Fruit fly (Drosophila melanogaster): ENCODE data around the gene crp.

Gene crp

DNA sequence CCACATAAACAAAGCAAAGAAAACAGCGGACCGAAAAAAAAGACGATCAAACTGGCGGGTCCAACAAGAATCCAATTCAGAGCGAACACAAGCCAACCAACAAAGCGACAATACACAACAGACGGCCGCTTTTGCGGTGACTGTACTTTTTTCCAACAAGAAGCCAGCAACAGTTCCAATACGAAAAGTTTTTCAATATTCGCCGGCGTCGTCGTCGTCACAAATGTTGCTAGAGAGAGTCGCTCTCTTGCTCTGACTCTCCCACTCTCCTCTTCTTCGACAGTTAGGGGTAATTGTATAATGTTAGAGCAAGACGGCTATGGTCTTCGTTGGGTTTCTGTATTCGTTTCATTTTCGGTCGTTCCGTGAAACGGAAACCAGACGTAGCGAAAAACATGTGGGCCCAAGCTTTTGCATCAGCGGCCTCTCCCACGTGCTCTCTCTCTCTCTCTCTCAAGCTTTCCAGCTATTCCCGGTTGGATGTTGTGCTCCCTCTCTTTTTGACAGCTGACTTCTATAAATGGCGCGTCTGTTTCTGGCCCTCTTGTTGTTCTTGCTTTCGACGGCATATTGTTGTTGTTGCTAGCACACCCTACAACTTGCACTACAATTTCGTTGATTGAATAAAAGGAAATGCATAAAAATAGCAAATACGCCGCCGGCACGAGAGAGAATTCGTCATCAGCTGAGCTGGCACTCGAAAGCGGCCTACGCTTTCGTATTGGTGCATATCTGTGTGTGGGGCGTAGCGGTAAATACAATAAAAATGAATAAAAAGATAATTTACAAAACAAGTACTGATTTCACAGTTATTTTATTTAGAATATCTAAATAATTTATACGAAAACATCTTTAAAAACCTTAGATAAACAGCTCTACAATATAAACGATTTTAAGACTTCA, 18.0 kb downstream of the crp start (continued):
- TF ChIP-seq CG10543 (GFP tag; optimal IDR thresholded peaks at IDR 0.05), result peak; percentile 96
- TF ChIP-seq exex (tag; optimal IDR thresholded peaks at IDR 0.05), result peak; percentile 67
- TF ChIP-seq Hand (GFP tag; optimal IDR thresholded peaks at IDR 0.05), result peak; percentile 93
- TF ChIP-seq CG15479 (GFP tag; optimal IDR thresholded peaks at IDR 0.05), result no peak
- TF ChIP-seq CG18764 (GFP tag; optimal IDR thresholded peaks at IDR 0.05), result no peak
- peak; percentile 68 for TF ChIP-seq CG10274 (GFP tag; optimal IDR thresholded peaks at IDR 0.05)
- peak; percentile 11 to 89 for TF ChIP-seq crp (GFP tag; optimal IDR thresholded peaks at IDR 0.05)
- TF ChIP-seq BEAF-32 (GFP tag; optimal IDR thresholded peaks at IDR 0.05), result no peak
- peak; percentile 19 for TF ChIP-seq Mad (GFP tag; optimal IDR thresholded peaks at IDR 0.05)
- TF ChIP-seq ham (GFP tag; IDR thresholded peaks at IDR 0.05), result no peak
- peak; percentile 51 for TF ChIP-seq CTCF (GFP tag; optimal IDR thresholded peaks at IDR 0.05)
- TF ChIP-seq croc (GFP tag; conservative IDR thresholded peaks at IDR 0.05), result no peak
- TF ChIP-seq ind (GFP tag; optimal IDR thresholded peaks at IDR 0.05), result no peak
- no peak for TF ChIP-seq trh (GFP tag; optimal IDR thresholded peaks at IDR 0.05)
- TF ChIP-seq vvl (GFP tag; IDR thresholded peaks at IDR 0.05), result no peak
- peak; percentile 24 for TF ChIP-seq CG7556 (GFP tag; optimal IDR thresholded peaks at IDR 0.05)
- no peak for TF ChIP-seq CG5953 (GFP tag; IDR thresholded peaks at IDR 0.05)
- TF ChIP-seq CG12104 (GFP tag; optimal IDR thresholded peaks at IDR 0.05), result peak; percentile 41
- TF ChIP-seq Scr (GFP tag; IDR thresholded peaks at IDR 0.05; ENCODE audit: partially characterized antibody), result no peak
- no peak for TF ChIP-seq zen (tag; optimal IDR thresholded peaks at IDR 0.05)
- peak; percentile 87 for TF ChIP-seq CG4707 (GFP tag; optimal IDR thresholded peaks at IDR 0.05)
- TF ChIP-seq Six4 (GFP tag; optimal IDR thresholded peaks at IDR 0.05), result peak; percentile 21
- TF ChIP-seq Gug (GFP tag; IDR thresholded peaks at IDR 0.05), result no peak
- peak; percentile 83 for TF ChIP-seq Hey (tag; optimal IDR thresholded peaks at IDR 0.05)
- no peak for TF ChIP-seq Hmx (GFP tag; optimal IDR thresholded peaks at IDR 0.05)
- TF ChIP-seq ase (GFP tag; IDR thresholded peaks at IDR 0.05), result no peak
- no peak for TF ChIP-seq CG10565 (GFP tag; optimal IDR thresholded peaks at IDR 0.05)
- TF ChIP-seq CG6654 (GFP tag; optimal IDR thresholded peaks at IDR 0.05), result no peak
- no peak for TF ChIP-seq CG6175 (GFP tag; IDR thresholded peaks at IDR 0.05)
- TF ChIP-seq CG4617 (GFP tag; optimal IDR thresholded peaks at IDR 0.05; ENCODE audit: borderline replicate concordance), result no peak
- TF ChIP-seq CG8089 (GFP tag; optimal IDR thresholded peaks at IDR 0.05), result peak; percentile 29
- TF ChIP-seq CG31365 (tag; optimal IDR thresholded peaks at IDR 0.05), result peak; percentile 88
- TF ChIP-seq CG10959 (GFP tag; IDR thresholded peaks at IDR 0.05), result no peak
- TF ChIP-seq Nf-YA (GFP tag; IDR thresholded peaks at IDR 0.05), result no peak
- peak; percentile 96 for TF ChIP-seq BtbVII (GFP tag; optimal IDR thresholded peaks at IDR 0.05)
- peak; percentile 54 for TF ChIP-seq oc (tag; optimal IDR thresholded peaks at IDR 0.05)
- peak; percentile 17 for TF ChIP-seq ac (GFP tag; optimal IDR thresholded peaks at IDR 0.05)
- peak; percentile 81 for TF ChIP-seq Fer3 (tag; optimal IDR thresholded peaks at IDR 0.05)
- peak; percentile 67 for TF ChIP-seq grau (tag; optimal IDR thresholded peaks at IDR 0.05)
- TF ChIP-seq ken (GFP tag; IDR thresholded peaks at IDR 0.05), result no peak
- TF ChIP-seq CG3726 (GFP tag; IDR thresholded peaks at IDR 0.05), result no peak
- peak; percentile 96 for TF ChIP-seq lab (GFP tag; optimal IDR thresholded peaks at IDR 0.05)
- TF ChIP-seq CG3847 (GFP tag; IDR thresholded peaks at IDR 0.05), result no peak
- peak; percentile 90 for TF ChIP-seq CG18599 (GFP tag; optimal IDR thresholded peaks at IDR 0.05)
- TF ChIP-seq toy (GFP tag; IDR thresholded peaks at IDR 0.05), result no peak
- peak; percentile 43 for TF ChIP-seq CG7271 (tag; optimal IDR thresholded peaks at IDR 0.05)
- no peak for TF ChIP-seq mam (GFP tag; optimal IDR thresholded peaks at IDR 0.05)
- TF ChIP-seq CG6272 (GFP tag; IDR thresholded peaks at IDR 0.05), result no peak
- TF ChIP-seq ab (GFP tag; optimal IDR thresholded peaks at IDR 0.05), result peak; percentile 22

Measured in whole organism, embryonic.